Worm (Caenorhabditis elegans): Measurements from ENCODE around the gene T24A6.17.

T24A6.17 gene

DNA sequence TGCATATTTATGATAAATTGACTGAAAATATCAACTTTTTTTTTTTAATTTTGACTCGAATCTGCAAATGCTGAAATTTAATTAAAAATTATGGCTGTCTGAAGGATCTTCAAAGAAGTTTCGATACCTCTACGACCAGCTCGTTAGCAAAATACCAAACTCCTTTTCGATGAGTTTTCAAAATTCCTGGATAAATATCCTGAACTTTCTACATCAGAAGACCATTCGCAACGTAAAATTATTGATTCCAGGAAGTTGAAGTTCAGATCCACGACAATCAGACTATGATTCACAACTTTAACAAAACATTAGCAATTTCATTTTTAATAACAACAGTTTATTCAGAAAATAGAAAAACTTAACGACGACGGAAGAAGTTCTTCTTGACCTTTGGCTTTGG is 20.8 kb upstream of the T24A6.17 start (continued):
- no peak for TF ChIP-seq mes-4 (tag; optimal IDR thresholded peaks at IDR 0.05)
- peak; percentile 80 for TF ChIP-seq snpc-1.1 (tag; optimal IDR thresholded peaks at IDR 0.05; ENCODE audit: insufficient read depth)
- TF ChIP-seq aptf-2 (GFP tag; conservative IDR thresholded peaks at IDR 0.05) = no peak
- peak in 1 of 2 experiments; percentile 7 for TF ChIP-seq let-607 (tag; optimal IDR thresholded peaks at IDR 0.05)
- TF ChIP-seq B0336.3 (GFP tag; IDR thresholded peaks at IDR 0.05) = peak; percentile 93
- TF ChIP-seq him-1 (tag; optimal IDR thresholded peaks at IDR 0.05) = peak; percentile 73
- no peak for TF ChIP-seq ceh-58 (GFP tag; IDR thresholded peaks at IDR 0.05)
- no peak for TF ChIP-seq let-526 (GFP tag; IDR thresholded peaks at IDR 0.05)
- TF ChIP-seq B0035.1 (tag; optimal IDR thresholded peaks at IDR 0.05) = peak; percentile 14
- TF ChIP-seq hmg-20 (GFP tag; IDR thresholded peaks at IDR 0.05) = 0 out of 2 replicates have a peak, but pooled peaks have one; percentile 11
- no peak for TF ChIP-seq pha-4 (tag; optimal IDR thresholded peaks at IDR 0.05)
- TF ChIP-seq lin-40 (tag; optimal IDR thresholded peaks at IDR 0.05) = no peak
- TF ChIP-seq tbp1 (GFP tag; optimal IDR thresholded peaks at IDR 0.05) = peak; percentile 47
- peak; percentile 84 for TF ChIP-seq madf-6 (GFP tag; IDR thresholded peaks at IDR 0.05)
- TF ChIP-seq K11D2.4 (GFP tag; IDR thresholded peaks at IDR 0.05) = no peak
- TF ChIP-seq B0019.2 (GFP tag; conservative IDR thresholded peaks at IDR 0.05) = no peak

ce11 chrV:3583622-3584021 is 19.4 kb upstream of the T24A6.17 start:
- TF ChIP-seq Y79H2A.3 (GFP tag; conservative IDR thresholded peaks at IDR 0.05) (no peak), ZK185.1 (tag; optimal IDR thresholded peaks at IDR 0.05; ENCODE audit: poor library complexity, severe bottlenecking) (no peak), ztf-3 (GFP tag; optimal IDR thresholded peaks at IDR 0.05) (no peak), snpc-1.3 (tag; optimal IDR thresholded peaks at IDR 0.05; ENCODE audit: insufficient read depth) (no peak), sdz-38 (tag; optimal IDR thresholded peaks at IDR 0.05) (no peak), F55B11.4 (tag; optimal IDR thresholded peaks at IDR 0.05; ENCODE audit: borderline replicate concordance, insufficient read depth) (no peak), F49E8.2 (tag; optimal IDR thresholded peaks at IDR 0.05; ENCODE audit: insufficient read depth) (no peak), nfya-2 (GFP tag; IDR thresholded peaks at IDR 0.05) (no peak), hrde-1 (tag; optimal IDR thresholded peaks at IDR 0.05; ENCODE audit: borderline replicate concordance) (no peak), F22D6.2 (tag; optimal IDR thresholded peaks at IDR 0.05) (no peak), T07F8.4 (tag; optimal IDR thresholded peaks at IDR 0.05) (no peak), lag-1 (GFP tag; IDR thresholded peaks at IDR 0.05) (no peak), ama-1 (optimal IDR thresholded peaks at IDR 0.05) (no peak), ama-1 (GFP tag; optimal IDR thresholded peaks at IDR 0.05) (no peak), F39B2.1 (GFP tag; IDR thresholded peaks at IDR 0.05) (no peak), snpc-1.1 (tag; optimal IDR thresholded peaks at IDR 0.05; ENCODE audit: insufficient read depth) (no peak), Y56A3A.18 (GFP tag; IDR thresholded peaks at IDR 0.05) (no peak), B0019.2 (GFP tag; conservative IDR thresholded peaks at IDR 0.05) (no peak), F57A8.1 (GFP tag; optimal IDR thresholded peaks at IDR 0.05) (no peak)

DNA sequence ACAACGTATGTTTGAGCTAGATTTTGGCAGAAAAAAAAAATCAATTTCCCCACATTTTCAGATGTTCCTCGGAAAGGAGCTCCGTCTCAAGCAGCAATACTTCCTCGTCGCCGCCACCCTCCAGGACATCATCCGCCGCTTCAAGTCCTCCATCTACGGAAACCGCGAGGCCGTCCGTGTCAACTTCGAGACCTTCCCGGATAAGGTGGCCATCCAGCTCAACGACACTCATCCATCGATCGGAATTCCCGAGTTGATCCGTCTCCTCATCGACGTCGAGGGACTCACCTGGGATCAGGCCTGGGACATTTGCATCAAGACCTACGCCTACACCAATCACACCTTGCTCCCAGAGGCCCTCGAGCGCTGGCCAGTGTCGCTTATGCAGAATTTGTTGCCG is 18.4 kb upstream of the T24A6.17 start:
- TF ChIP-seq zfh-2 (GFP tag; conservative IDR thresholded peaks at IDR 0.05) (peak; percentile 59; the same call in 1 of the 2 replicates), nfya-2 (GFP tag; IDR thresholded peaks at IDR 0.05) (no peak)

ce11 chrV:3582086-3582485 is 17.9 kb upstream of the T24A6.17 start:
- TF ChIP-seq D2030.7 (GFP tag; IDR thresholded peaks at IDR 0.05) (peak; percentile 60), let-526 (GFP tag; IDR thresholded peaks at IDR 0.05) (no peak), dox-1 (GFP tag; IDR thresholded peaks at IDR 0.05) (no peak), F55B11.4 (tag; optimal IDR thresholded peaks at IDR 0.05; ENCODE audit: borderline replicate concordance, insufficient read depth) (no peak), madf-6 (GFP tag; IDR thresholded peaks at IDR 0.05) (peak; percentile 44; the same call in 1 of the 2 replicates), snpc-4 (GFP tag; optimal IDR thresholded peaks at IDR 0.05) (peak; percentile 0), snpc-4 (tag; optimal IDR thresholded peaks at IDR 0.05) (peak in 2 of 4 experiments; percentile 4 to 14), K12H6.12 (tag; optimal IDR thresholded peaks at IDR 0.05) (no peak), rpc-1 (optimal IDR thresholded peaks at IDR 0.05) (peak; percentile 58), rpc-1 (tag; optimal IDR thresholded peaks at IDR 0.05) (peak; percentile 76), ets-4 (GFP tag; optimal IDR thresholded peaks at IDR 0.05) (no peak), tbp1 (GFP tag; optimal IDR thresholded peaks at IDR 0.05) (peak; percentile 87), efl-1 (GFP tag; optimal IDR thresholded peaks at IDR 0.05) (no peak), atf-7 (tag; optimal IDR thresholded peaks at IDR 0.05) (no peak), unc-62 (GFP tag; optimal IDR thresholded peaks at IDR 0.05) (no peak)
